Fruit fly (Drosophila melanogaster): ENCODE measurements around the gene mRpL14.

The mRpL14 gene

DNA sequence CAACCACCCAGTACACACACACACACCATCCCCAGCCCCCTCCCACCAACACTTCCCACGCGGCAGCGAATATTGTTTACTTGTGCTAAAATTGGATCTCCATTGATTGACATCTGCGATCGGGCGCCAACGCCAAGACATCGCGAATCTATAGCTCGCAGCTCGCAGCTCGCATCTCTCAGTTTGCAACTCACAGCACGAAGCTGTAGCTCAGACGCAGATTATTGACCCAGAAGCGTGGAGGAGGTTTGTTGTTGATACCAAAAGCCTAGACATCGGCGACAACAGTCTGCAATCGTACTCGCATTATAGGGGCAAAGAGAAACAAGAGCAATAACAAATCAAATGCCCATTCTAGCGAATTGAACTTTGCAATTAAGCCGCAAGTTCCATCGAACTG lies 7.3 kb downstream of the mRpL14 start:
- TF ChIP-seq svp (GFP tag) (peak; percentile 77), Eip93F (GFP tag; optimal IDR thresholded peaks at IDR 0.05) (no peak)

DNA sequence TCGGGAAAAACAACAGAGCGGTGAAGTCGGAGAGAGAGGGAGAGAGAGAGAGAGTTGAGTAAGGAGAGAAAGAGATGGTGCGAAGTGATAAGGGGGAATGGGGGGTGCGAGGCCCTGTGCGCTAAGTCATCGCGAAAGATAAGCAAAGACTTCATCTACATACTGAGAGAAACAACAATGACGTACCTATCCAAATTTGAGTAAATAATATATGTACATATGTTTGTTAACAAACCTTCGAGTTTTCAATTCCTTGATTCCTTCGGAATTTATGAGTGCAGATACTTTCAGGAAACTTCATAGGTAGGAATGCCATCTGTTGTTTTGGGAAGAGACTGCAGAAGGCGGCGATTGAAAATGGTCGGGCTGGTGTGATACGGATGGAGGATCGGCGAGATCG lies 8.0 kb downstream of the mRpL14 start:
- peak; percentile 47 for TF ChIP-seq CG3919 (GFP tag; optimal IDR thresholded peaks at IDR 0.05)
- TF ChIP-seq ss (GFP tag; optimal IDR thresholded peaks at IDR 0.05), result peak; percentile 48 to 51
- TF ChIP-seq CG7368 (GFP tag; optimal IDR thresholded peaks at IDR 0.05), result peak; percentile 22
- TF ChIP-seq CG11902 (GFP tag; optimal IDR thresholded peaks at IDR 0.05), result peak; percentile 11
- peak; percentile 63 for TF ChIP-seq topi (GFP tag; optimal IDR thresholded peaks at IDR 0.05)
- TF ChIP-seq CG34406 (GFP tag; optimal IDR thresholded peaks at IDR 0.05), result peak; percentile 41
- peak; percentile 20 for TF ChIP-seq net (GFP tag; optimal IDR thresholded peaks at IDR 0.05)
- peak; percentile 63 for TF ChIP-seq fkh (GFP tag; optimal IDR thresholded peaks at IDR 0.05)
- peak; percentile 20 for TF ChIP-seq Lpt (GFP tag; optimal IDR thresholded peaks at IDR 0.05)
- TF ChIP-seq acj6 (GFP tag; optimal IDR thresholded peaks at IDR 0.05), result peak; percentile 57
- TF ChIP-seq Ets96B (tag; optimal IDR thresholded peaks at IDR 0.05), result peak; percentile 68
- no peak for TF ChIP-seq Eip93F (GFP tag; optimal IDR thresholded peaks at IDR 0.05)
- peak; percentile 57 for TF ChIP-seq achi (GFP tag; optimal IDR thresholded peaks at IDR 0.05)
- TF ChIP-seq OdsH (GFP tag; optimal IDR thresholded peaks at IDR 0.05), result peak; percentile 54
- TF ChIP-seq CG9139 (GFP tag; optimal IDR thresholded peaks at IDR 0.05), result peak; percentile 29
- no peak for TF ChIP-seq CG8632 (GFP tag; optimal IDR thresholded peaks at IDR 0.05)
- TF ChIP-seq CG6163 (GFP tag; IDR thresholded peaks at IDR 0.05), result peak; percentile 58
- TF ChIP-seq cyc (GFP tag; optimal IDR thresholded peaks at IDR 0.05), result peak; percentile 48
- peak; percentile 51 for TF ChIP-seq CG6808 (GFP tag; optimal IDR thresholded peaks at IDR 0.05)
- TF ChIP-seq pdm3 (GFP tag; optimal IDR thresholded peaks at IDR 0.05), result no peak
- no peak for TF ChIP-seq CG8319 (GFP tag; optimal IDR thresholded peaks at IDR 0.05)
- no peak for TF ChIP-seq CG11762 (GFP tag; optimal IDR thresholded peaks at IDR 0.05; ENCODE audit: insufficient read depth)
- peak; percentile 53 for TF ChIP-seq esn (GFP tag; optimal IDR thresholded peaks at IDR 0.05)
- peak; percentile 81 for TF ChIP-seq Eip78C (GFP tag)
- TF ChIP-seq dac (GFP tag; optimal IDR thresholded peaks at IDR 0.05), result no peak
- TF ChIP-seq CG32006 (GFP tag; optimal IDR thresholded peaks at IDR 0.05), result peak; percentile 78
- TF ChIP-seq CG11294 (GFP tag; IDR thresholded peaks at IDR 0.05), result 0 out of 2 replicates have a peak, but pooled peaks have one; percentile 11
- peak; percentile 54 for TF ChIP-seq CG6792 (GFP tag; optimal IDR thresholded peaks at IDR 0.05)
- TF ChIP-seq CG16779 (tag; optimal IDR thresholded peaks at IDR 0.05), result peak; percentile 11
- TF ChIP-seq lz (GFP tag; optimal IDR thresholded peaks at IDR 0.05), result peak; percentile 31
- TF ChIP-seq Smox (GFP tag; optimal IDR thresholded peaks at IDR 0.05), result no peak
- peak; percentile 51 for TF ChIP-seq CG10631 (GFP tag; optimal IDR thresholded peaks at IDR 0.05)
- peak; percentile 53 for TF ChIP-seq fd59A (GFP tag; optimal IDR thresholded peaks at IDR 0.05)
- peak; percentile 61 for TF ChIP-seq CG1621 (tag; optimal IDR thresholded peaks at IDR 0.05)
- peak; percentile 72 for TF ChIP-seq CG10669 (GFP tag; optimal IDR thresholded peaks at IDR 0.05)
- peak; percentile 46 for TF ChIP-seq Eip75B (GFP tag; optimal IDR thresholded peaks at IDR 0.05)
- peak; percentile 62 for TF ChIP-seq Sox14 (GFP tag; optimal IDR thresholded peaks at IDR 0.05)
- TF ChIP-seq spab (GFP tag; optimal IDR thresholded peaks at IDR 0.05), result peak; percentile 57
- TF ChIP-seq CG6276 (GFP tag; optimal IDR thresholded peaks at IDR 0.05), result peak; percentile 51
- TF ChIP-seq Hr38 (GFP tag; optimal IDR thresholded peaks at IDR 0.05), result no peak
- peak; percentile 24 for TF ChIP-seq CG4318 (GFP tag; optimal IDR thresholded peaks at IDR 0.05)
- peak; percentile 33; the same call in 1 of the 2 replicates for TF ChIP-seq CG15336 (GFP tag; IDR thresholded peaks at IDR 0.05)
- no peak for TF ChIP-seq Sox102F (GFP tag; optimal IDR thresholded peaks at IDR 0.05)
- TF ChIP-seq Hr39 (GFP tag; optimal IDR thresholded peaks at IDR 0.05), result peak; percentile 55
- TF ChIP-seq vri (GFP tag; optimal IDR thresholded peaks at IDR 0.05), result no peak
- TF ChIP-seq Ets21C (GFP tag; optimal IDR thresholded peaks at IDR 0.05), result no peak
- TF ChIP-seq CG3032 (tag; optimal IDR thresholded peaks at IDR 0.05), result peak; percentile 53
- TF ChIP-seq eg (GFP tag; IDR thresholded peaks at IDR 0.05), result peak; percentile 48; the same call in 1 of the 3 replicates
- peak; percentile 51 for TF ChIP-seq Hr4 (GFP tag; optimal IDR thresholded peaks at IDR 0.05)
- TF ChIP-seq CG31627 (GFP tag; optimal IDR thresholded peaks at IDR 0.05), result peak; percentile 31
